Worm (Caenorhabditis elegans) whole organism, early embryonic: ENCODE measurements around the gene gpa-3.
A peak's percentile ranks its signal among the peaks of the same experiment; 100 is the strongest.

Source experiments
- B0310.2 ChIP-seq: sonication (generic microtip); optimal IDR thresholded peaks from 2 replicates; lab custom pipeline; 2016; ENCODE audit warnings: mild to moderate bottlenecking, missing genetic modification characterization, missing compliant biosample characterization
- F13C5.2 ChIP-seq: sonication (generic microtip); optimal IDR thresholded peaks from 2 replicates; lab custom pipeline; 2017; ENCODE audit warnings: mild to moderate bottlenecking, missing genetic modification characterization, inconsistent platforms, missing compliant biosample characterization
- aly-1 ChIP-seq: sonication (generic microtip); optimal IDR thresholded peaks from 2 replicates; lab custom pipeline; 2016; ENCODE audit warnings: missing genetic modification characterization, missing compliant biosample characterization
- ama-1 ChIP-seq: fragments of 150-350 bp; optimal IDR thresholded peaks from 2 replicates; lab custom pipeline; 2014
- ceh-13 ChIP-seq: fragments of 200-800 bp; sonication (Bioruptor generic); optimal IDR thresholded peaks from 2 replicates; lab custom pipeline; 2018; ENCODE audit warnings: mild to moderate bottlenecking, missing genetic modification characterization, missing compliant biosample characterization
- ceh-36 ChIP-seq: sonication (generic microtip); optimal IDR thresholded peaks from 2 replicates; lab custom pipeline; 2016; ENCODE audit warnings: missing genetic modification characterization, inconsistent platforms, missing compliant biosample characterization
- ets-7 ChIP-seq: sonication (generic microtip); optimal IDR thresholded peaks from 2 replicates; lab custom pipeline; 2016; ENCODE audit warnings: missing genotype, missing genetic modification characterization, missing compliant biosample characterization
- flt-1 ChIP-seq: fragments of 200-800 bp; sonication (Bioruptor generic); IDR thresholded peaks from 2 replicates; pipeline ENCODE4 v1.3.6; 2022; ENCODE audit warnings: missing genetic modification characterization, missing compliant biosample characterization
- hmbx-1 ChIP-seq: sonication (generic microtip); optimal IDR thresholded peaks from 2 replicates; lab custom pipeline; 2016; ENCODE audit warnings: mild to moderate bottlenecking, missing genetic modification characterization, missing compliant biosample characterization
- hmg-4 ChIP-seq: fragments of 200-800 bp; sonication (Bioruptor generic); optimal IDR thresholded peaks from 2 replicates; lab custom pipeline; 2018; ENCODE audit warnings: mild to moderate bottlenecking, missing genetic modification characterization, missing compliant biosample characterization
- hnd-1 ChIP-seq: sonication (generic microtip); optimal IDR thresholded peaks from 2 replicates; lab custom pipeline; 2016; ENCODE audit warnings: missing genetic modification characterization, missing compliant biosample characterization
- pes-1 ChIP-seq: fragments of 200-800 bp; sonication (Bioruptor generic); IDR thresholded peaks from 2 replicates; pipeline ENCODE4 v1.3.6; 2022; ENCODE audit warnings: missing genetic modification reagents, missing genetic modification characterization, missing compliant biosample characterization
- scrt-1 ChIP-seq: fragments of 200-800 bp; sonication (Bioruptor generic); IDR thresholded peaks from 2 replicates; pipeline ENCODE4 v1.3.6; 2022; ENCODE audit warnings: missing genetic modification characterization, missing compliant biosample characterization
- sea-1 ChIP-seq: fragments of 200-800 bp; sonication (Bioruptor generic); conservative IDR thresholded peaks from 2 replicates; pipeline ENCODE4 v1.3.6; 2022; ENCODE audit warnings: missing genetic modification characterization, missing compliant biosample characterization
- tbx-11 ChIP-seq: fragments of 200-800 bp; sonication (Bioruptor generic); IDR thresholded peaks from 2 replicates; pipeline ENCODE4 v1.3.6; 2022; ENCODE audit warnings: missing genetic modification characterization, missing compliant biosample characterization
- tbx-37 ChIP-seq: fragments of 200-800 bp; sonication (Bioruptor generic); conservative IDR thresholded peaks from 2 replicates; pipeline ENCODE4 v1.3.6; 2022; ENCODE audit warnings: missing genetic modification reagents, missing genetic modification characterization, missing compliant biosample characterization
- tra-4 ChIP-seq: sonication (generic microtip); optimal IDR thresholded peaks from 2 replicates; lab custom pipeline; 2017; ENCODE audit warnings: missing genetic modification characterization, missing compliant biosample characterization

Gene gpa-3

DNA sequence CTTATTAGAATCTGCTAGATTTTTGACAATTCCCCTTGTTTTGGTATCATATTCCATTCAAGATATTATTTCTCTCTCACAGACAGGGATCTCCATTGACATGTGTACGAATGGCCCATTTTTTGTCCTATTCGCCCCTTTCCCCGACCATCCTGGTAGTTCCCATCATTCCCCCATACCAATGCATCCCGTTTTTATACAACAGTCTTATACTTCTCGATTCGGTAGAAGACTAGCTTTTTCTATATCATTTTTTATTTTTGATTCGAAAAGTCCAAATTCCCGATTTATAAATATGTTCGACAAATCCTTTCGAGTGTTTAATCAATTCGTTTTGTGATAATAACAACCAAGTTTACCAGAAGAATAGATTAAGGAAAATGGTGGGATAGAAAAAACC, 32.7 kb downstream of the gpa-3 start:
- TF ChIP-seq scrt-1 (GFP tag; lab: Robert Waterston, UW) = no peak
- TF ChIP-seq F13C5.2 = no peak
- no peak for TF ChIP-seq aly-1 (tag; lab: Kevin White, UChicago)
- no peak for TF ChIP-seq hmg-4 (GFP tag; lab: Kevin White, UChicago)

DNA sequence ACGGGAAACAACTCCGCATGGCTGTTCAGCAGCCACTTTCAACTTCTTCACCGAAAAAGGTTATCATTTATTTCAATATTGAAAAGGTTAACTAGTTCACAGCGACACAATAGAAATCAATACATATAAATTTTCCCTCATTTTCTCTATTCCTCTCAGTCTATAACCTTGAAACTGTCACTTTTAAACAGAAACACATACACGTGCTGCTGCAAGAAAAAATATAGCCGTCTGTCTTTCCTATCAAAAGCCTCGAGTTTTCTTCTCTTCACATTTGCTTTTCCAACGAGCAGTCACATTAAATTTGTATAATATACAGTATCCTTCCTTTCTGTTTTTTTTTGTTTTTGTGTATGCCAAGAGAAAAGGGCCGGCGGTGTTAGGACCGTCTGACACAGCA, 35.4 kb downstream of the gpa-3 start:
- TF ChIP-seq F13C5.2 (no peak), tra-4 (tag; lab: Kevin White, UChicago) (no peak), ceh-36 (tag; lab: Kevin White, UChicago) (no peak), hnd-1 (tag; lab: Kevin White, UChicago) (no peak), ceh-13 (GFP tag; lab: Kevin White, UChicago) (no peak), ets-7 (no peak), hmbx-1 (no peak), flt-1 (no peak), pes-1 (GFP tag; lab: Robert Waterston, UW) (no peak), tbx-37 (no peak), aly-1 (tag; lab: Kevin White, UChicago) (no peak)

DNA sequence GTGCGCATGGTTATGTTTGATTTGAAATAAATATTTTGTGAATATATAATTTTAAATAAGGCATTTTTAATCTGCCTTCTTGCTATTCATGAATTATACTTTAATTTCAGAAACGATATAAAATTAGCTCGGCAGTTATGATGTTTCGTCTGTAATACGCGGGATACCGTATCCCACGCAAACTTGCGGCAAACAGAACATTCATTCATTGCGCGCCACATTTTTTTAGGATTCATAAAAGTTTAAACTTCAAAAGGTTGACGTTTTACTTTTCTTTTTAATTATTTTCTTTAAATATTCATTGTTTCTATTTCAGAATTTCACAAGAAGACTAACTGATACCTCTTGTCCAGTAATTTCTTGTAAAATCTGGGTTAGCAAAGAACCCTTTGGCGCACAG, 36.7 kb downstream of the gpa-3 start, which contains the start of gene tag-153:
Gene tag-153 (plus strand): TSS at position 200 of the 400 bp plus-strand sequence.
- TF ChIP-seq flt-1 (no peak), scrt-1 (GFP tag; lab: Robert Waterston, UW) (no peak), F13C5.2 (no peak), B0310.2 (tag; lab: Kevin White, UChicago) (no peak), tbx-37 (no peak), ceh-36 (tag; lab: Kevin White, UChicago) (no peak), ceh-13 (GFP tag; lab: Kevin White, UChicago) (no peak), tra-4 (tag; lab: Kevin White, UChicago) (no peak), sea-1 (GFP tag; lab: Robert Waterston, UW) (no peak), hmg-4 (GFP tag; lab: Kevin White, UChicago) (no peak), ets-7 (no peak), hnd-1 (tag; lab: Kevin White, UChicago) (no peak), aly-1 (tag; lab: Kevin White, UChicago) (no peak), pes-1 (GFP tag; lab: Robert Waterston, UW) (no peak), hmbx-1 (no peak), tbx-11 (GFP tag; lab: Robert Waterston, UW) (no peak), ama-1 (lab: Kevin White, UChicago) (no peak)

DNA sequence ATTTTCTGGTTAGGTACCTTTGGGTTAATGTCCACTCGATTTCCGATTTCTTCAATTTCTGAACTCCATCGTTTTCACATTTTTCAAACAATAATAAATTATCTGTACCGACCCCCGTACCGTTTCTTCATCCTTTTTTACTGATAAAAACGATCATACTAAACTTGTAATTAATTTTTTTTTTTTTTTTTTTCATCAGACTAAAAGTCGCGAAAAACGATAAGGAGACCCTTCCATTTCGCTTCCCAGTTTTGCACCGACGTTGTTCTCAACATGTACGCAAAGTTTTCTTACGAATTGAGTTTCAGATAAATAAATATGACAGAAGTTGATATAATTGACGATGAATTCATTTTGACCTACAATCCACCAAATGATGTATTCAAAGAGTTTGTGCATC, 38.4 kb downstream of the gpa-3 start, which contains the start of gene F44A2.7:
Gene F44A2.7 (plus strand): TSS at position 301 of the 400 bp plus-strand sequence.
- TF ChIP-seq tbx-11 (GFP tag; lab: Robert Waterston, UW) (no peak), ceh-13 (GFP tag; lab: Kevin White, UChicago) (no peak), tbx-37 (no peak), B0310.2 (tag; lab: Kevin White, UChicago) (no peak), ets-7 (no peak), flt-1 (no peak), scrt-1 (GFP tag; lab: Robert Waterston, UW) (no peak), tra-4 (tag; lab: Kevin White, UChicago) (no peak), sea-1 (GFP tag; lab: Robert Waterston, UW) (no peak), hmbx-1 (no peak), ceh-36 (tag; lab: Kevin White, UChicago) (no peak)

DNA sequence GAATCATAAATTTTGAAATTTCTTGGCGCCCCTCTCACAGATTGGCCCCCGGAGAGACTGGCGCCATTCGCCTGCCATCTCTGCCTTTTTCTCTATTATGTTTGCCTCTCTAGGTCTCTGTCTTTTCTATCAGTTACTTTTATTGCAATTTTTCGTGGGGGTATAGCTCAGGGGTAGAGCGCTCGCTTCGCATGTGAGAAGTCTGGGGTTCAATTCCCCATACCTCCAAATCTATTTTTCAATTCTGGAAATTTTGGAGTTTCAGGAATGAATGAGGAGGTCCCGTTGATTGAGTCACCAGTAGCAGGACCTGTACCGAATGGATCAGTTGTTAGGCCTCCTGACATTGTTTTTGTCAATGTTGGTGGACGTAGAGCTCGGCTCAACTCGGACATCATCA, 41.5 kb downstream of the gpa-3 start, which contains the start of gene kvs-3:
Gene kvs-3 (plus strand): TSS at position 266 of the 400 bp plus-strand sequence.
- TF ChIP-seq ets-7 (no peak), B0310.2 (tag; lab: Kevin White, UChicago) (no peak), hnd-1 (tag; lab: Kevin White, UChicago) (no peak), scrt-1 (GFP tag; lab: Robert Waterston, UW) (no peak), hmbx-1 (no peak), ceh-13 (GFP tag; lab: Kevin White, UChicago) (no peak), tra-4 (tag; lab: Kevin White, UChicago) (no peak), aly-1 (tag; lab: Kevin White, UChicago) (no peak), flt-1 (0 out of 2 replicates have a peak, but pooled peaks have one; percentile 18), tbx-37 (no peak; the same call in 1 of the 2 replicates), sea-1 (GFP tag; lab: Robert Waterston, UW) (no peak), tbx-11 (GFP tag; lab: Robert Waterston, UW) (peak; percentile 49; the same call in 1 of the 2 replicates), pes-1 (GFP tag; lab: Robert Waterston, UW) (peak; percentile 68)

DNA sequence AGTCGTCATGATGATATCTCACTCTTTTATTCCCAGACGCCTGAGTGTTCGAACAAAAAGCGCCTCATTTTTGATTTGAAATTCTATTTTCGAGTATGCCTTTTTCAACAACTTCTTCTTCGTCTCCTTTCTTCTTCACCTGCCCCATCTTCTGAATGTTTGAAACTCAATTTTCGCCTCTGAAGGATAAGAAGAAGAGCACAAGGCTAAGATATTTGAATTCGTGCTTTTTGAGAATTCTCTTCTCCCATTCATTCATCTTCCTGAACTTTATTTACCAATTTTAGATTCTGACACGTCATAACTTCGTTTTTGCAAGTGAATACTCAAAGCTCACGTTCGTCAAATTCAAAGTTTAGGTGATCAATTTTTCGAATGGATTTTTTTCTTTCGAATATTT, 42.6 kb downstream of the gpa-3 start:
- TF ChIP-seq tbx-11 (GFP tag; lab: Robert Waterston, UW) (no peak), hmbx-1 (no peak), flt-1 (no peak), hnd-1 (tag; lab: Kevin White, UChicago) (no peak), sea-1 (GFP tag; lab: Robert Waterston, UW) (no peak), pes-1 (GFP tag; lab: Robert Waterston, UW) (no peak), B0310.2 (tag; lab: Kevin White, UChicago) (no peak), scrt-1 (GFP tag; lab: Robert Waterston, UW) (no peak), ceh-36 (tag; lab: Kevin White, UChicago) (no peak), F13C5.2 (no peak), ceh-13 (GFP tag; lab: Kevin White, UChicago) (no peak), ets-7 (no peak), hmg-4 (GFP tag; lab: Kevin White, UChicago) (no peak), ama-1 (lab: Kevin White, UChicago) (no peak), aly-1 (tag; lab: Kevin White, UChicago) (no peak), tbx-37 (no peak), tra-4 (tag; lab: Kevin White, UChicago) (no peak)

DNA sequence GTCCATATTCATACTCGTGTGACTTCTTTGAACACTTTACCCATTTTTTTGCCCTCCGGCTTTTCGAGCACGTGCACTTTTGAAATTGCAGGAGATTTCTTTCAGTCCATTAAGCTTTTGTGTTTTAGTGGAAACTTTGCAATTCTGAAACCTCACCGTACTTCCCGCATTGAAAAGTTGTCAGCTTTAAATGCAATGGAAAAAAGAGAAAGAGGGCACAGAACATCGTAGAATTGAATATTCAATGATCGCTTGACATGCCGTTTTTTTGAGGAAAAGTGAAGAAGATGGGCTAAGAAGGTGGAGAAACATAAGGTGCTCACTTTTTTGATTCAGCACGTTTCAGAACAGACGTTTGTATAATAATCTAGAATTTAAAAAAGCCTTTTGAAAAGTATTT, 45.2 kb downstream of the gpa-3 start:
- no peak for TF ChIP-seq ceh-13 (GFP tag; lab: Kevin White, UChicago)
- TF ChIP-seq ama-1 (lab: Kevin White, UChicago) = no peak
- TF ChIP-seq ets-7 = no peak
- TF ChIP-seq tbx-11 (GFP tag; lab: Robert Waterston, UW) = no peak
- no peak for TF ChIP-seq hmbx-1
- no peak for TF ChIP-seq scrt-1 (GFP tag; lab: Robert Waterston, UW)
- no peak for TF ChIP-seq ceh-36 (tag; lab: Kevin White, UChicago)
- TF ChIP-seq tbx-37 = no peak
- TF ChIP-seq hmg-4 (GFP tag; lab: Kevin White, UChicago) = no peak
